Fruit fly (Drosophila melanogaster) whole organism, embryonic: ENCODE results near the gene CG10132.

Source experiments
- Adf1 ChIP-seq: fragments of 200-800 bp; sonication (Bioruptor generic); IDR thresholded peaks from 2 replicates; pipeline ENCODE4 v1.3.6; 2022; ENCODE audit warnings: missing biosample characterization, missing genetic modification characterization
- B-H1 ChIP-seq: fragments of 200-800 bp; sonication (Bioruptor generic); IDR thresholded peaks from 3 replicates; pipeline ENCODE4 v1.3.6; 2022; ENCODE audit warnings: missing biosample characterization, missing genetic modification characterization
- Bdp1 ChIP-seq: fragments of 200-800 bp; sonication (Bioruptor generic); optimal IDR thresholded peaks from 3 replicates; lab custom pipeline; 2016; ENCODE audit warnings: missing biosample characterization, missing genetic modification characterization
- CG10431 ChIP-seq: fragments of 200-800 bp; sonication (Bioruptor generic); optimal IDR thresholded peaks from 3 replicates; lab custom pipeline; 2018; ENCODE audit warnings: missing biosample characterization, mild to moderate bottlenecking, missing genetic modification characterization
- CG10959 ChIP-seq: fragments of 200-800 bp; sonication (Bioruptor generic); IDR thresholded peaks from 2 replicates; pipeline ENCODE4 v1.3.6; 2022; ENCODE audit warnings: missing biosample characterization, missing genetic modification characterization
- CG12219 ChIP-seq: fragments of 200-800 bp; sonication (Bioruptor generic); optimal IDR thresholded peaks from 3 replicates; lab custom pipeline; 2018; ENCODE audit warnings: missing biosample characterization, mild to moderate bottlenecking, missing genetic modification characterization
- CG1233 ChIP-seq: fragments of 200-800 bp; sonication (Bioruptor generic); optimal IDR thresholded peaks from 4 replicates; lab custom pipeline; 2018; ENCODE audit warnings: missing biosample characterization, mild to moderate bottlenecking, missing genetic modification characterization
- CG13894 ChIP-seq: fragments of 200-800 bp; sonication (Bioruptor generic); optimal IDR thresholded peaks from 3 replicates; lab custom pipeline; 2018; ENCODE audit warnings: missing biosample characterization, mild to moderate bottlenecking, missing genetic modification characterization, moderate library complexity
- CG1603 ChIP-seq: fragments of 200-800 bp; sonication (Bioruptor generic); optimal IDR thresholded peaks from 2 replicates; lab custom pipeline; 2019; ENCODE audit warnings: missing biosample characterization, mild to moderate bottlenecking, missing genetic modification characterization, moderate library complexity
- CG16779 ChIP-seq: fragments of 200-800 bp; sonication (Bioruptor generic); IDR thresholded peaks from 2 replicates; pipeline ENCODE4 v1.3.6; 2022; ENCODE audit warnings: missing biosample characterization, missing genetic modification characterization
- CG17612 ChIP-seq: fragments of 200-800 bp; sonication (Bioruptor generic); IDR thresholded peaks from 2 replicates; pipeline ENCODE4 v1.3.6; 2022; ENCODE audit warnings: missing biosample characterization, missing genetic modification characterization
- CG17802 ChIP-seq: fragments of 200-800 bp; sonication (Bioruptor generic); optimal IDR thresholded peaks from 2 replicates; lab custom pipeline; 2018; ENCODE audit warnings: missing biosample characterization, mild to moderate bottlenecking, missing genetic modification characterization, moderate library complexity
- CG18011 ChIP-seq: fragments of 200-800 bp; sonication (Bioruptor generic); optimal IDR thresholded peaks from 2 replicates; lab custom pipeline; 2017; ENCODE audit warnings: missing biosample characterization, missing genetic modification characterization, mild to moderate bottlenecking, moderate library complexity, missing genotype
- CG1832 ChIP-seq: fragments of 200-800 bp; sonication (Bioruptor generic); optimal IDR thresholded peaks from 2 replicates; lab custom pipeline; 2017; ENCODE audit warnings: missing biosample characterization, mild to moderate bottlenecking, missing genetic modification characterization, inconsistent platforms
- CG18764 ChIP-seq: fragments of 200-800 bp; sonication (Bioruptor generic); optimal IDR thresholded peaks from 3 replicates; lab custom pipeline; 2016; ENCODE audit warnings: missing biosample characterization, missing genetic modification characterization
- CG34422 ChIP-seq: fragments of 200-800 bp; sonication (Bioruptor generic); IDR thresholded peaks from 3 replicates; pipeline ENCODE4 v1.3.6; 2022; ENCODE audit warnings: missing biosample characterization, missing genetic modification characterization
- CG5180 ChIP-seq: fragments of 200-800 bp; sonication (Bioruptor generic); optimal IDR thresholded peaks from 3 replicates; lab custom pipeline; 2017; ENCODE audit warnings: missing biosample characterization, missing genetic modification characterization, mild to moderate bottlenecking, moderate library complexity, missing genetic modification reagents
- CG7372 ChIP-seq: fragments of 200-800 bp; sonication (Bioruptor generic); IDR thresholded peaks from 2 replicates; pipeline ENCODE4 v1.3.6; 2022; ENCODE audit warnings: missing biosample characterization, missing genetic modification characterization
- Dad ChIP-seq: fragments of 200-800 bp; sonication (Bioruptor generic); optimal IDR thresholded peaks from 3 replicates; lab custom pipeline; 2016; ENCODE audit warnings: missing biosample characterization, missing genetic modification characterization
- Dp ChIP-seq: fragments of 200-800 bp; sonication (Bioruptor generic); optimal IDR thresholded peaks from 2 replicates; lab custom pipeline; 2018; ENCODE audit warnings: missing biosample characterization, mild to moderate bottlenecking, missing genetic modification characterization, moderate library complexity
- E2f2 ChIP-seq: fragments of 200-800 bp; sonication (Bioruptor generic); IDR thresholded peaks from 2 replicates; pipeline ENCODE4 v1.3.6; 2022; ENCODE audit warnings: missing biosample characterization, missing genetic modification characterization
- Ets97D ChIP-seq: fragments of 200-800 bp; sonication (Bioruptor generic); optimal IDR thresholded peaks from 3 replicates; lab custom pipeline; 2016; ENCODE audit warnings: missing biosample characterization, missing genetic modification characterization
- HHEX ChIP-seq: fragments of 200-800 bp; sonication (Bioruptor generic); optimal IDR thresholded peaks from 3 replicates; lab custom pipeline; 2017; ENCODE audit warnings: missing biosample characterization, mild to moderate bottlenecking, missing genetic modification characterization, missing genetic modification reagents
- HmgD ChIP-seq: fragments of 200-800 bp; sonication (Bioruptor generic); optimal IDR thresholded peaks from 3 replicates; lab custom pipeline; 2016; ENCODE audit warnings: missing biosample characterization, missing genetic modification characterization
- Hmr ChIP-seq: fragments of 200-800 bp; sonication (Bioruptor generic); optimal IDR thresholded peaks from 3 replicates; lab custom pipeline; 2017; ENCODE audit warnings: mild to moderate bottlenecking, missing biosample characterization, missing genetic modification reagents, missing genetic modification characterization
- Hr78 ChIP-seq, 2 experiments: fragments of 200-800 bp in 1 of 2; fragments of >200 bp in 1 of 2; sonication (Bioruptor generic) in 1 of 2; optimal IDR thresholded peaks; 2 replicates each; lab custom pipeline; 2017 to 2019; ENCODE audit warnings: missing biosample characterization in 2 of 2, missing genetic modification characterization in 2 of 2, mild to moderate bottlenecking in 1 of 2, moderate library complexity in 1 of 2
- Nf-YC ChIP-seq: fragments of 200-800 bp; optimal IDR thresholded peaks from 3 replicates; lab custom pipeline; 2019; ENCODE audit warnings: missing biosample characterization, mild to moderate bottlenecking, missing genetic modification characterization, moderate library complexity
- Oaz ChIP-seq: fragments of 200-800 bp; sonication (Bioruptor generic); IDR thresholded peaks from 2 replicates; pipeline ENCODE4 v1.3.6; 2022; ENCODE audit warnings: missing biosample characterization, missing genetic modification characterization
- Usf ChIP-seq: fragments of 200-800 bp; sonication (Bioruptor generic); optimal IDR thresholded peaks from 2 replicates; lab custom pipeline; 2017; ENCODE audit warnings: missing genotype, missing biosample characterization, missing genetic modification characterization
- bowl ChIP-seq: fragments of 200-800 bp; sonication (Bioruptor generic); IDR thresholded peaks from 2 replicates; pipeline ENCODE4 v1.3.6; 2022; ENCODE audit warnings: missing biosample characterization, missing genetic modification characterization
- chinmo ChIP-seq: fragments of 200-800 bp; sonication (Bioruptor generic); IDR thresholded peaks from 4 replicates; pipeline ENCODE4 v1.3.6; 2022; ENCODE audit warnings: missing biosample characterization, missing genetic modification characterization; ENCODE audit not compliant: partially characterized antibody
- dmrt11E ChIP-seq: fragments of 200-800 bp; sonication (Bioruptor generic); optimal IDR thresholded peaks from 3 replicates; lab custom pipeline; 2018; ENCODE audit warnings: missing biosample characterization, mild to moderate bottlenecking, missing genetic modification characterization, moderate library complexity
- fd102C ChIP-seq: fragments of 200-800 bp; sonication (Bioruptor generic); optimal IDR thresholded peaks from 2 replicates; lab custom pipeline; 2018; ENCODE audit warnings: missing biosample characterization, mild to moderate bottlenecking, missing genetic modification characterization, moderate library complexity
- fru ChIP-seq: fragments of >200 bp; optimal IDR thresholded peaks from 2 replicates; lab custom pipeline; 2017
- grau ChIP-seq: fragments of 200-800 bp; optimal IDR thresholded peaks from 3 replicates; lab custom pipeline; 2019; ENCODE audit warnings: missing biosample characterization, mild to moderate bottlenecking, missing genetic modification characterization, moderate library complexity
- h ChIP-seq: fragments of >200 bp; optimal IDR thresholded peaks from 2 replicates; lab custom pipeline; 2017
- hbn ChIP-seq: fragments of 200-800 bp; sonication (Bioruptor generic); IDR thresholded peaks from 2 replicates; pipeline ENCODE4 v1.3.6; 2022; ENCODE audit warnings: missing biosample characterization, missing genetic modification characterization; ENCODE audit not compliant: partially characterized antibody
- her ChIP-seq: fragments of 200-800 bp; sonication (Bioruptor generic); optimal IDR thresholded peaks from 2 replicates; lab custom pipeline; 2016; ENCODE audit warnings: missing biosample characterization, missing genetic modification characterization
- kay ChIP-seq: fragments of 200-800 bp; sonication (Bioruptor generic); optimal IDR thresholded peaks from 2 replicates; lab custom pipeline; 2016; ENCODE audit warnings: missing biosample characterization, missing genetic modification characterization
- lab ChIP-seq: fragments of 200-800 bp; sonication (Bioruptor generic); optimal IDR thresholded peaks from 3 replicates; lab custom pipeline; 2017; ENCODE audit warnings: missing biosample characterization, missing genetic modification characterization, mild to moderate bottlenecking, moderate library complexity, missing genetic modification reagents
- onecut ChIP-seq: fragments of 200-800 bp; sonication (Bioruptor generic); IDR thresholded peaks from 2 replicates; pipeline ENCODE4 v1.3.6; 2022; ENCODE audit warnings: missing biosample characterization, missing genetic modification characterization
- p53 ChIP-seq: fragments of 200-800 bp; sonication (Bioruptor generic); optimal IDR thresholded peaks from 2 replicates; lab custom pipeline; 2016; ENCODE audit warnings: missing biosample characterization, missing genetic modification characterization
- pfk ChIP-seq: fragments of 200-800 bp; sonication (Bioruptor generic); optimal IDR thresholded peaks from 2 replicates; lab custom pipeline; 2018; ENCODE audit warnings: missing biosample characterization, mild to moderate bottlenecking, missing genetic modification characterization, moderate library complexity
- sens-2 ChIP-seq: fragments of 200-800 bp; sonication (Bioruptor generic); IDR thresholded peaks from 2 replicates; pipeline ENCODE4 v1.3.6; 2022; ENCODE audit warnings: missing biosample characterization, missing genetic modification characterization
- sim ChIP-seq: fragments of 200-800 bp; sonication (Bioruptor generic); IDR thresholded peaks from 2 replicates; pipeline ENCODE4 v1.3.6; 2022; ENCODE audit warnings: missing biosample characterization, missing genetic modification characterization
- sna ChIP-seq: fragments of 200-800 bp; sonication (Bioruptor generic); IDR thresholded peaks from 2 replicates; pipeline ENCODE4 v1.3.6; 2022; ENCODE audit warnings: missing biosample characterization, missing genetic modification characterization; ENCODE audit not compliant: partially characterized antibody
- sqz ChIP-seq: fragments of 200-800 bp; sonication (Bioruptor generic); optimal IDR thresholded peaks from 3 replicates; lab custom pipeline; 2018; ENCODE audit warnings: missing biosample characterization, mild to moderate bottlenecking, missing genetic modification characterization
- tap ChIP-seq: fragments of 200-800 bp; optimal IDR thresholded peaks from 3 replicates; lab custom pipeline; 2019; ENCODE audit warnings: missing biosample characterization, mild to moderate bottlenecking, missing genetic modification characterization, moderate library complexity
- z ChIP-seq: fragments of 200-800 bp; sonication (Bioruptor generic); IDR thresholded peaks from 3 replicates; pipeline ENCODE4 v1.3.6; 2022; ENCODE audit warnings: missing biosample characterization, missing genetic modification characterization

The CG10132 gene

dm6 chr2L:19571574-19572495 lies 53.2 kb downstream of the CG10132 start (continued):
- TF ChIP-seq onecut (GFP tag; lab: Robert Waterston, UW) (no peak), CG18764 (GFP tag; lab: Kevin White, UChicago) (no peak), kay (GFP tag; lab: Kevin White, UChicago) (no peak), Bdp1 (GFP tag; lab: Kevin White, UChicago) (no peak), sqz (GFP tag; lab: Kevin White, UChicago) (peak; percentile 94), Nf-YC (tag; lab: Kevin White, UChicago) (no peak), B-H1 (no peak), E2f2 (GFP tag; lab: Robert Waterston, UW) (no peak), CG18011 (GFP tag; lab: Kevin White, UChicago) (no peak), Adf1 (GFP tag; lab: Robert Waterston, UW) (peak; percentile 53; the same call in 1 of the 2 replicates), CG5180 (GFP tag; lab: Kevin White, UChicago) (no peak), CG17612 (GFP tag; lab: Robert Waterston, UW) (no peak), CG1832 (GFP tag; lab: Kevin White, UChicago) (peak; percentile 82), fru (lab: Kevin White, UChicago) (no peak), CG12219 (GFP tag; lab: Kevin White, UChicago) (no peak), Ets97D (no peak), h (no peak), Usf (no peak), Hmr (no peak), p53 (GFP tag; lab: Kevin White, UChicago) (no peak), chinmo (GFP tag; lab: Robert Waterston, UW) (peak; percentile 97), HHEX (GFP tag; lab: Kevin White, UChicago) (no peak), Oaz (no peak), pfk (GFP tag; lab: Kevin White, UChicago) (peak; percentile 63), HmgD (peak; percentile 16), z (GFP tag; lab: Robert Waterston, UW) (peak; percentile 76; the same call in 2 of the 3 replicates), Dp (no peak), hbn (GFP tag; lab: Robert Waterston, UW) (no peak), CG17802 (tag; lab: Kevin White, UChicago) (no peak), CG10431 (GFP tag; lab: Kevin White, UChicago) (peak; percentile 79), CG34422 (peak; percentile 38; the same call in 1 of the 3 replicates), bowl (GFP tag; lab: Robert Waterston, UW) (no peak), Dad (GFP tag; lab: Kevin White, UChicago) (no peak), sens-2 (no peak), tap (no peak), CG1233 (GFP tag; lab: Kevin White, UChicago) (no peak), Hr78 (GFP tag; optimal IDR thresholded peaks at IDR 0.05; lab: Kevin White, UChicago) (no peak), CG1603 (peak; percentile 9), sim (no peak), fd102C (no peak), her (GFP tag; lab: Kevin White, UChicago) (no peak), CG13894 (tag; lab: Kevin White, UChicago) (no peak), dmrt11E (tag; lab: Kevin White, UChicago) (no peak), sna (0 out of 2 replicates have a peak, but pooled peaks have one; percentile 37), grau (tag; lab: Kevin White, UChicago) (no peak), CG16779 (GFP tag; lab: Robert Waterston, UW) (no peak), CG10959 (GFP tag; lab: Robert Waterston, UW) (no peak), lab (GFP tag; lab: Kevin White, UChicago) (no peak), CG7372 (GFP tag; lab: Robert Waterston, UW) (no peak)
